Fruit fly (Drosophila melanogaster) whole organism, pupa: ENCODE measurements around the gene CG32243.

Experiments used
- CG10348 ChIP-seq: fragments of 200-800 bp; sonication (Bioruptor generic); IDR thresholded peaks from 2 replicates; pipeline ENCODE4 v1.3.6; 2022; ENCODE audit warnings: missing biosample characterization, missing genetic modification characterization
- CG12605 ChIP-seq: fragments of 200-800 bp; sonication (Bioruptor generic); IDR thresholded peaks from 2 replicates; pipeline ENCODE4 v1.3.6; 2022; ENCODE audit warnings: missing biosample characterization, missing genetic modification characterization
- CG13204 ChIP-seq: fragments of 200-800 bp; sonication (Bioruptor generic); optimal IDR thresholded peaks from 2 replicates; lab custom pipeline; 2018; ENCODE audit warnings: missing biosample characterization, mild to moderate bottlenecking, missing genetic modification characterization, moderate library complexity
- CG14655 ChIP-seq: fragments of 200-800 bp; sonication (Bioruptor generic); optimal IDR thresholded peaks from 3 replicates; lab custom pipeline; 2017; ENCODE audit warnings: mild to moderate bottlenecking, missing biosample characterization, missing genetic modification reagents, missing genetic modification characterization
- CG15710 ChIP-seq: fragments of 200-800 bp; sonication (Bioruptor generic); optimal IDR thresholded peaks from 2 replicates; lab custom pipeline; 2018; ENCODE audit warnings: missing biosample characterization, mild to moderate bottlenecking, missing genetic modification characterization, moderate library complexity
- CG17806 ChIP-seq: fragments of 200-800 bp; sonication (Bioruptor generic); optimal IDR thresholded peaks from 2 replicates; lab custom pipeline; 2018; ENCODE audit warnings: missing biosample characterization, mild to moderate bottlenecking, missing genetic modification characterization, moderate library complexity
- CG32121 ChIP-seq: fragments of 200-800 bp; sonication (Bioruptor generic); IDR thresholded peaks from 2 replicates; pipeline ENCODE4 v1.3.6; 2022; ENCODE audit warnings: missing biosample characterization, missing genetic modification characterization
- CG34367 ChIP-seq: fragments of 200-800 bp; sonication (Bioruptor generic); optimal IDR thresholded peaks from 2 replicates; lab custom pipeline; 2018; ENCODE audit warnings: missing biosample characterization, mild to moderate bottlenecking, missing genetic modification characterization
- CG4496 ChIP-seq: fragments of 200-800 bp; sonication (Bioruptor generic); IDR thresholded peaks from 3 replicates; pipeline ENCODE4 v1.3.6; 2022; ENCODE audit warnings: missing biosample characterization, missing genetic modification characterization
- CG8159 ChIP-seq: fragments of 200-800 bp; sonication (Bioruptor generic); optimal IDR thresholded peaks from 3 replicates; lab custom pipeline; 2018; ENCODE audit warnings: missing biosample characterization, mild to moderate bottlenecking, missing genetic modification characterization, moderate library complexity
- CG8301 ChIP-seq: fragments of 200-800 bp; sonication (Bioruptor generic); optimal IDR thresholded peaks from 2 replicates; lab custom pipeline; 2018; ENCODE audit warnings: missing biosample characterization, mild to moderate bottlenecking, missing genetic modification characterization
- CG9948 ChIP-seq: fragments of 200-800 bp; sonication (Bioruptor generic); optimal IDR thresholded peaks from 2 replicates; lab custom pipeline; 2018; ENCODE audit warnings: missing biosample characterization, mild to moderate bottlenecking, missing genetic modification characterization, moderate library complexity
- D1 ChIP-seq: fragments of 200-800 bp; sonication (Bioruptor generic); optimal IDR thresholded peaks from 2 replicates; lab custom pipeline; 2018; ENCODE audit warnings: missing biosample characterization, mild to moderate bottlenecking, missing genetic modification characterization, moderate library complexity
- EcR ChIP-seq: fragments of 200-800 bp; sonication (Bioruptor generic); optimal IDR thresholded peaks from 3 replicates; lab custom pipeline; 2019; ENCODE audit warnings: missing biosample characterization, missing genetic modification characterization, mild to moderate bottlenecking, moderate library complexity, missing genetic modification reagents
- Ets98B ChIP-seq: fragments of 200-800 bp; sonication (Bioruptor generic); IDR thresholded peaks from 2 replicates; pipeline ENCODE4 v1.3.6; 2022; ENCODE audit warnings: missing biosample characterization, missing genetic modification characterization
- Pif1A ChIP-seq: fragments of 200-800 bp; sonication (Bioruptor generic); optimal IDR thresholded peaks from 3 replicates; lab custom pipeline; 2016; ENCODE audit warnings: missing biosample characterization, missing genetic modification characterization
- Pif1B ChIP-seq: fragments of 200-800 bp; sonication (Bioruptor generic); optimal IDR thresholded peaks from 3 replicates; lab custom pipeline; 2016; ENCODE audit warnings: missing biosample characterization, missing genetic modification characterization
- Snoo ChIP-seq: fragments of 200-800 bp; sonication (Bioruptor generic); optimal IDR thresholded peaks from 3 replicates; lab custom pipeline; 2017; ENCODE audit warnings: missing biosample characterization, mild to moderate bottlenecking, missing genetic modification characterization, inconsistent platforms
- fd96Ca ChIP-seq: fragments of 200-800 bp; sonication (Bioruptor generic); IDR thresholded peaks from 3 replicates; pipeline ENCODE4 v1.3.6; 2022; ENCODE audit warnings: missing biosample characterization, missing genetic modification characterization
- gl ChIP-seq: fragments of 200-800 bp; sonication (Bioruptor generic); optimal IDR thresholded peaks from 2 replicates; lab custom pipeline; 2018; ENCODE audit warnings: missing biosample characterization, mild to moderate bottlenecking, missing genetic modification characterization
- rn ChIP-seq: fragments of 200-800 bp; sonication (Bioruptor generic); IDR thresholded peaks from 2 replicates; pipeline ENCODE4 v1.3.6; 2022; ENCODE audit warnings: missing biosample characterization, missing genetic modification characterization

The CG32243 gene

dm6 chr3L:4546650-4547049 is 5.6 kb upstream of the CG32243 start:
- TF ChIP-seq CG10348 (GFP tag; lab: Robert Waterston, UW) (no peak), CG8159 (tag; lab: Kevin White, UChicago) (peak; percentile 91), Ets98B (peak; percentile 87), D1 (tag; lab: Kevin White, UChicago) (peak; percentile 91), Pif1B (peak; percentile 88), CG12605 (GFP tag; lab: Robert Waterston, UW) (peak; percentile 87), CG17806 (tag; lab: Kevin White, UChicago) (peak; percentile 91), CG15710 (tag; lab: Kevin White, UChicago) (peak; percentile 90), CG4496 (GFP tag; lab: Robert Waterston, UW) (peak; percentile 88), fd96Ca (GFP tag; lab: Robert Waterston, UW) (peak; percentile 85), CG32121 (peak; percentile 92), CG8301 (peak; percentile 89), CG34367 (tag; lab: Kevin White, UChicago) (peak; percentile 87), CG14655 (GFP tag; lab: Kevin White, UChicago) (peak; percentile 92), CG9948 (tag; lab: Kevin White, UChicago) (peak; percentile 92), Pif1A (GFP tag; lab: Kevin White, UChicago) (peak; percentile 84), gl (tag; lab: Kevin White, UChicago) (peak; percentile 71), Snoo (tag; lab: Kevin White, UChicago) (peak; percentile 72), EcR (GFP tag; lab: Kevin White, UChicago) (peak; percentile 49), rn (GFP tag; lab: Robert Waterston, UW) (peak; percentile 83), CG13204 (GFP tag; lab: Kevin White, UChicago) (peak; percentile 59)

- TF ChIP-seq CG34367 (tag; lab: Kevin White, UChicago): peak; percentile 45
- peak; percentile 71 for TF ChIP-seq CG17806 (tag; lab: Kevin White, UChicago)
- TF ChIP-seq CG8301: peak; percentile 62
- TF ChIP-seq CG10348 (GFP tag; lab: Robert Waterston, UW): no peak
- TF ChIP-seq CG13204 (GFP tag; lab: Kevin White, UChicago): no peak
- no peak; the same call in 1 of the 2 replicates for TF ChIP-seq Ets98B
- 0 out of 2 replicates have a peak, but pooled peaks have one; percentile 34 for TF ChIP-seq CG32121
- peak; percentile 47 for TF ChIP-seq Snoo (tag; lab: Kevin White, UChicago)
- TF ChIP-seq EcR (GFP tag; lab: Kevin White, UChicago): no peak
- no peak for TF ChIP-seq gl (tag; lab: Kevin White, UChicago)
- peak; percentile 75 for TF ChIP-seq Pif1A (GFP tag; lab: Kevin White, UChicago)
- peak; percentile 59 for TF ChIP-seq CG9948 (tag; lab: Kevin White, UChicago)
- TF ChIP-seq CG14655 (GFP tag; lab: Kevin White, UChicago): peak; percentile 81
- TF ChIP-seq fd96Ca (GFP tag; lab: Robert Waterston, UW): peak; percentile 60; the same call in 2 of the 3 replicates
- TF ChIP-seq CG15710 (tag; lab: Kevin White, UChicago): peak; percentile 61
- peak; percentile 38; the same call in 1 of the 2 replicates for TF ChIP-seq CG12605 (GFP tag; lab: Robert Waterston, UW)
- 0 out of 3 replicates have a peak, but pooled peaks have one; percentile 37 for TF ChIP-seq CG4496 (GFP tag; lab: Robert Waterston, UW)
- TF ChIP-seq CG8159 (tag; lab: Kevin White, UChicago): peak; percentile 76
- TF ChIP-seq Pif1B: peak; percentile 19
- peak; percentile 55 for TF ChIP-seq D1 (tag; lab: Kevin White, UChicago)
- TF ChIP-seq rn (GFP tag; lab: Robert Waterston, UW): no peak
Measured at dm6 chr3L:4545731-4546130, 4.7 kb upstream of the CG32243 start.

- no peak for TF ChIP-seq CG12605 (GFP tag; lab: Robert Waterston, UW)
- TF ChIP-seq CG14655 (GFP tag; lab: Kevin White, UChicago): no peak
- no peak for TF ChIP-seq rn (GFP tag; lab: Robert Waterston, UW)
- no peak for TF ChIP-seq CG10348 (GFP tag; lab: Robert Waterston, UW)
- peak; percentile 44 for TF ChIP-seq EcR (GFP tag; lab: Kevin White, UChicago)
- TF ChIP-seq gl (tag; lab: Kevin White, UChicago): peak; percentile 35
- peak; percentile 23 for TF ChIP-seq CG13204 (GFP tag; lab: Kevin White, UChicago)
- no peak for TF ChIP-seq CG34367 (tag; lab: Kevin White, UChicago)
- no peak for TF ChIP-seq CG15710 (tag; lab: Kevin White, UChicago)
- peak; percentile 19 for TF ChIP-seq Pif1B
- no peak for TF ChIP-seq CG9948 (tag; lab: Kevin White, UChicago)
- no peak for TF ChIP-seq CG8159 (tag; lab: Kevin White, UChicago)
- no peak for TF ChIP-seq Ets98B
- no peak for TF ChIP-seq CG8301
- no peak for TF ChIP-seq Snoo (tag; lab: Kevin White, UChicago)
- no peak for TF ChIP-seq CG17806 (tag; lab: Kevin White, UChicago)
- no peak for TF ChIP-seq D1 (tag; lab: Kevin White, UChicago)
- TF ChIP-seq CG32121: no peak
- no peak for TF ChIP-seq Pif1A (GFP tag; lab: Kevin White, UChicago)
- TF ChIP-seq fd96Ca (GFP tag; lab: Robert Waterston, UW): no peak
Measured at dm6 chr3L:4545138-4545537, 4.1 kb upstream of the CG32243 start.

DNA sequence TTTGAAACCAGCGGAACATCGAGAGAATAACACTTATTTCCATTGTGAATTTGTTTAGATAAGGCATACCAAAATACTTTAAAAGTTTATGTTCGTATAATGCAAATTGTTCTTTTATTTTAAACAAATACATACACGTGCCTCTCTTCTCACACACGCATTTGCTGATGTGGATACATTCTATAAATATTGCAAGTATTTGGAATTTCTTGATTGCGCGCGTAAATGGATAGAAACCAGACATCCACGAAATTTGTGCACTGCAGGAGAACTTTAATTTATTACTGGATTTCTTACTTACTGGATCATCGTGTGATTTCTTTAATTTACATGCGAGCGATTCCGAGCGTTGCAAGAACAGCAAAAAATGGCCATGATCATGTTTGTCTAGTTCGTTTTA is 3.6 kb upstream of the CG32243 start:
- TF ChIP-seq CG8159 (tag; lab: Kevin White, UChicago) (no peak), CG34367 (tag; lab: Kevin White, UChicago) (no peak), D1 (tag; lab: Kevin White, UChicago) (no peak), rn (GFP tag; lab: Robert Waterston, UW) (no peak), CG10348 (GFP tag; lab: Robert Waterston, UW) (no peak), CG17806 (tag; lab: Kevin White, UChicago) (no peak), CG14655 (GFP tag; lab: Kevin White, UChicago) (no peak), CG32121 (no peak), fd96Ca (GFP tag; lab: Robert Waterston, UW) (no peak), CG13204 (GFP tag; lab: Kevin White, UChicago) (no peak), CG4496 (GFP tag; lab: Robert Waterston, UW) (no peak), Pif1A (GFP tag; lab: Kevin White, UChicago) (no peak), CG15710 (tag; lab: Kevin White, UChicago) (no peak), gl (tag; lab: Kevin White, UChicago) (no peak), CG9948 (tag; lab: Kevin White, UChicago) (no peak), Snoo (tag; lab: Kevin White, UChicago) (no peak)
- TF ChIP-seq, all 21 proteins: peak for 0
